Worm (Caenorhabditis elegans) whole organism, late embryonic: Measurements from ENCODE around the gene tph-1.

Source experiments
- C38D4.7 ChIP-seq: fragments of 200-800 bp; sonication (Bioruptor generic); optimal IDR thresholded peaks from 2 replicates; lab custom pipeline; 2018; ENCODE audit warnings: mild to moderate bottlenecking, missing genetic modification characterization, moderate library complexity, missing compliant biosample characterization
- F13H6.1 ChIP-seq: sonication (generic microtip); optimal IDR thresholded peaks from 2 replicates; lab custom pipeline; 2016; ENCODE audit warnings: missing genetic modification characterization, missing compliant biosample characterization
- T23F11.4 ChIP-seq: fragments of 200-800 bp; sonication (Bioruptor generic); optimal IDR thresholded peaks from 2 replicates; lab custom pipeline; 2018; ENCODE audit warnings: mild to moderate bottlenecking, missing genetic modification characterization, missing compliant biosample characterization
- ahr-1 ChIP-seq: sonication (generic microtip); optimal IDR thresholded peaks from 2 replicates; lab custom pipeline; 2016; ENCODE audit warnings: missing genetic modification characterization, missing compliant biosample characterization
- ceh-18 ChIP-seq: sonication (generic microtip); optimal IDR thresholded peaks from 2 replicates; lab custom pipeline; 2016; ENCODE audit warnings: missing genetic modification characterization, missing compliant biosample characterization
- ceh-22 ChIP-seq: sonication (generic microtip); optimal IDR thresholded peaks from 2 replicates; lab custom pipeline; 2017; ENCODE audit warnings: missing biosample characterization, missing genetic modification characterization
- ceh-30 ChIP-seq: fragments of 150-350 bp; optimal IDR thresholded peaks from 2 replicates; lab custom pipeline; 2014; ENCODE audit warnings: missing biosample characterization, missing genetic modification characterization
- ceh-31 ChIP-seq: sonication (generic microtip); optimal IDR thresholded peaks from 2 replicates; lab custom pipeline; 2016; ENCODE audit warnings: missing genetic modification characterization, missing compliant biosample characterization
- ceh-34 ChIP-seq: sonication (generic microtip); optimal IDR thresholded peaks from 2 replicates; lab custom pipeline; 2016; ENCODE audit warnings: mild to moderate bottlenecking, missing genetic modification characterization, missing compliant biosample characterization
- ceh-48 ChIP-seq: sonication (generic microtip); optimal IDR thresholded peaks from 2 replicates; lab custom pipeline; 2016; ENCODE audit warnings: missing genetic modification characterization, inconsistent platforms, missing compliant biosample characterization
- che-1 ChIP-seq: sonication (generic microtip); optimal IDR thresholded peaks from 2 replicates; lab custom pipeline; 2016; ENCODE audit warnings: mild to moderate bottlenecking, missing genetic modification characterization, missing compliant biosample characterization
- dve-1 ChIP-seq: sonication (generic microtip); optimal IDR thresholded peaks from 2 replicates; lab custom pipeline; 2017; ENCODE audit warnings: antibody characterized with exemption, mild to moderate bottlenecking, missing genetic modification characterization, missing compliant biosample characterization
- elt-2 ChIP-seq: sonication (generic microtip); optimal IDR thresholded peaks from 2 replicates; lab custom pipeline; 2016; ENCODE audit warnings: missing genetic modification reagents, missing genetic modification characterization, missing compliant biosample characterization
- elt-4 ChIP-seq: sonication (generic microtip); optimal IDR thresholded peaks from 2 replicates; lab custom pipeline; 2016; ENCODE audit warnings: missing genetic modification characterization, missing compliant biosample characterization
- gmeb-2 ChIP-seq: sonication (generic microtip); optimal IDR thresholded peaks from 2 replicates; lab custom pipeline; 2016; ENCODE audit warnings: missing genetic modification characterization, inconsistent platforms, missing compliant biosample characterization
- hlh-15 ChIP-seq: sonication (generic microtip); optimal IDR thresholded peaks from 2 replicates; lab custom pipeline; 2016; ENCODE audit warnings: missing genetic modification characterization, missing compliant biosample characterization
- hlh-30 ChIP-seq: sonication (generic microtip); optimal IDR thresholded peaks from 2 replicates; lab custom pipeline; 2017; ENCODE audit warnings: antibody characterized with exemption, missing genetic modification characterization, missing compliant biosample characterization; ENCODE audit not compliant: insufficient read depth
- hlh-8 ChIP-seq: sonication (generic microtip); optimal IDR thresholded peaks from 2 replicates; lab custom pipeline; 2016; ENCODE audit warnings: missing genotype, missing genetic modification characterization, missing compliant biosample characterization
- nfya-1 ChIP-seq: sonication (generic microtip); optimal IDR thresholded peaks from 2 replicates; lab custom pipeline; 2017; ENCODE audit warnings: missing genetic modification characterization, mild to moderate bottlenecking, missing compliant biosample characterization, antibody characterized with exemption, moderate library complexity
- nhr-11 ChIP-seq: fragments of 150-350 bp; optimal IDR thresholded peaks from 2 replicates; lab custom pipeline; 2014; ENCODE audit warnings: missing biosample characterization, missing genetic modification characterization
- odd-2 ChIP-seq: sonication (generic microtip); optimal IDR thresholded peaks from 2 replicates; lab custom pipeline; 2017; ENCODE audit warnings: antibody characterized with exemption, mild to moderate bottlenecking, missing genetic modification characterization, missing compliant biosample characterization
- pax-1 ChIP-seq: fragments of 150-350 bp; optimal IDR thresholded peaks from 2 replicates; lab custom pipeline; 2014; ENCODE audit warnings: missing biosample characterization, missing genetic modification characterization
- pha-4 ChIP-seq: fragments of 150-350 bp; optimal IDR thresholded peaks from 2 replicates; lab custom pipeline; 2018; ENCODE audit warnings: missing biosample characterization, missing genetic modification reagents, missing genetic modification characterization
- pros-1 ChIP-seq: fragments of 150-350 bp; optimal IDR thresholded peaks from 2 replicates; lab custom pipeline; 2014; ENCODE audit warnings: missing biosample characterization, missing genetic modification reagents, missing genetic modification characterization
- rnt-1 ChIP-seq: sonication (generic microtip); optimal IDR thresholded peaks from 2 replicates; lab custom pipeline; 2016; ENCODE audit warnings: missing genetic modification characterization, missing compliant biosample characterization
- syd-9 ChIP-seq: sonication (generic microtip); optimal IDR thresholded peaks from 2 replicates; lab custom pipeline; 2016; ENCODE audit warnings: mild to moderate bottlenecking, missing genetic modification characterization, moderate library complexity, missing compliant biosample characterization
- tbx-2 ChIP-seq: sonication (generic microtip); optimal IDR thresholded peaks from 2 replicates; lab custom pipeline; 2016; ENCODE audit warnings: missing genetic modification characterization, missing compliant biosample characterization
- ttx-3 ChIP-seq: sonication (generic microtip); optimal IDR thresholded peaks from 2 replicates; lab custom pipeline; 2016; ENCODE audit warnings: missing genetic modification reagents, missing genetic modification characterization, missing compliant biosample characterization
- unc-3 ChIP-seq, 2 experiments: fragments of 200-800 bp in 1 of 2; sonication (Bioruptor generic) in 1 of 2; sonication (generic microtip) in 1 of 2; conservative IDR thresholded peaks in 1 of 2; optimal IDR thresholded peaks in 1 of 2; 2 replicates each; pipeline versions ENCODE4 v1.3.6 to Lab custom; 2016 to 2022; ENCODE audit warnings: missing compliant biosample characterization in 2 of 2, missing genetic modification characterization in 2 of 2, missing genetic modification reagents in 1 of 2
- unc-42 ChIP-seq: sonication (generic microtip); optimal IDR thresholded peaks from 2 replicates; lab custom pipeline; 2016; ENCODE audit warnings: missing genotype, missing genetic modification characterization, missing compliant biosample characterization
- unc-86 ChIP-seq: sonication (generic microtip); optimal IDR thresholded peaks from 2 replicates; lab custom pipeline; 2016; ENCODE audit warnings: missing genetic modification characterization, missing compliant biosample characterization
- ztf-16 ChIP-seq: sonication (generic microtip); optimal IDR thresholded peaks from 2 replicates; lab custom pipeline; 2017; ENCODE audit warnings: missing genetic modification characterization, missing compliant biosample characterization

tph-1 gene

ce11 chrII:7577412-7577811 is 28.3 kb downstream of the tph-1 start, which contains the start of gene F35D2.6:
Gene F35D2.6, plus strand, starts transcription at chrII:7577712.
- TF ChIP-seq ahr-1 (tag; lab: Kevin White, UChicago): no peak
- no peak for TF ChIP-seq unc-86 (tag; lab: Kevin White, UChicago)

- no peak for TF ChIP-seq ttx-3 (tag; lab: Kevin White, UChicago)
- no peak for TF ChIP-seq syd-9 (tag; lab: Kevin White, UChicago)
- TF ChIP-seq pax-1 (tag; lab: Kevin White, UChicago): no peak
- TF ChIP-seq dve-1 (tag; lab: Kevin White, UChicago): no peak
- no peak for TF ChIP-seq unc-3 (GFP tag; conservative IDR thresholded peaks at IDR 0.05; lab: Robert Waterston, UW)
- no peak for TF ChIP-seq unc-3 (tag; optimal IDR thresholded peaks at IDR 0.05; lab: Kevin White, UChicago)
Measured at ce11 chrII:7583555-7583954, 34.4 kb downstream of the tph-1 start, which contains the start of gene mks-3. Gene mks-3, minus strand, starts transcription at chrII:7583655.

ce11 chrII:7588295-7588694 is 39.2 kb downstream of the tph-1 start:
- TF ChIP-seq gmeb-2 (no peak), nhr-11 (tag; lab: Kevin White, UChicago) (no peak), ceh-31 (tag; lab: Kevin White, UChicago) (peak; percentile 1), hlh-8 (no peak), ztf-16 (tag; lab: Kevin White, UChicago) (no peak)

ce11 chrII:7593227-7593626 is 44.1 kb downstream of the tph-1 start:
- peak; percentile 36 for TF ChIP-seq tbx-2
- TF ChIP-seq hlh-30: no peak
- peak; percentile 1 for TF ChIP-seq ceh-34 (tag; lab: Kevin White, UChicago)
- peak; percentile 12 for TF ChIP-seq nfya-1 (tag; lab: Kevin White, UChicago)
- TF ChIP-seq dve-1 (tag; lab: Kevin White, UChicago): no peak
- peak; percentile 28 for TF ChIP-seq unc-42 (tag; lab: Kevin White, UChicago)
- TF ChIP-seq ceh-48 (tag; lab: Kevin White, UChicago): peak; percentile 74
- no peak for TF ChIP-seq pros-1 (tag; lab: Kevin White, UChicago)
- TF ChIP-seq ceh-31 (tag; lab: Kevin White, UChicago): peak; percentile 73
- no peak for TF ChIP-seq ceh-30 (tag; lab: Kevin White, UChicago)
- peak; percentile 24 for TF ChIP-seq F13H6.1

- no peak for TF ChIP-seq pros-1 (tag; lab: Kevin White, UChicago)
- peak; percentile 84 for TF ChIP-seq unc-42 (tag; lab: Kevin White, UChicago)
Measured at ce11 chrII:7594262-7594661, 45.1 kb downstream of the tph-1 start.

ce11 chrII:7594812-7595211 is 45.7 kb downstream of the tph-1 start, which contains the start of gene syd-1:
Gene syd-1, minus strand, starts transcription at chrII:7594912.
- TF ChIP-seq ztf-16 (tag; lab: Kevin White, UChicago) (no peak), unc-3 (GFP tag; conservative IDR thresholded peaks at IDR 0.05; lab: Robert Waterston, UW) (no peak), unc-3 (tag; optimal IDR thresholded peaks at IDR 0.05; lab: Kevin White, UChicago) (no peak), nhr-11 (tag; lab: Kevin White, UChicago) (no peak), T23F11.4 (GFP tag; lab: Kevin White, UChicago) (no peak), pax-1 (tag; lab: Kevin White, UChicago) (no peak), ceh-22 (no peak), unc-86 (tag; lab: Kevin White, UChicago) (no peak), hlh-30 (no peak), odd-2 (no peak), hlh-15 (tag; lab: Kevin White, UChicago) (no peak), che-1 (no peak), C38D4.7 (GFP tag; lab: Kevin White, UChicago) (no peak), pha-4 (tag; lab: Kevin White, UChicago) (no peak), ceh-34 (tag; lab: Kevin White, UChicago) (no peak), elt-2 (tag; lab: Kevin White, UChicago) (no peak), ttx-3 (tag; lab: Kevin White, UChicago) (no peak), elt-4 (no peak), rnt-1 (no peak), ceh-18 (tag; lab: Kevin White, UChicago) (no peak)
